Worm (Caenorhabditis elegans) whole organism, L2 larva: ENCODE measurements around the gene C34E10.10.
"Not testable (repeated sequence)": the region's sequence is repeated elsewhere in the genome, so short reads cannot be mapped to it uniquely, and the experiment has no call there.

Source experiments
- F13H6.1 ChIP-seq: sonication (generic microtip); optimal IDR thresholded peaks from 2 replicates; lab custom pipeline; 2016; ENCODE audit warnings: missing genetic modification characterization, missing compliant biosample characterization
- R02D3.7 ChIP-seq: fragments of 150-350 bp; optimal IDR thresholded peaks from 2 replicates; lab custom pipeline; 2014; ENCODE audit warnings: missing biosample characterization, missing genetic modification characterization
- blmp-1 ChIP-seq: sonication (generic microtip); optimal IDR thresholded peaks from 2 replicates; lab custom pipeline; 2017; ENCODE audit warnings: missing genetic modification characterization, mild to moderate bottlenecking, missing compliant biosample characterization, antibody characterized with exemption, moderate library complexity; ENCODE audit not compliant: insufficient read depth
- ceh-16 ChIP-seq: fragments of 150-350 bp; optimal IDR thresholded peaks from 2 replicates; lab custom pipeline; 2014; ENCODE audit warnings: missing biosample characterization, missing genetic modification characterization
- ceh-82 ChIP-seq: fragments of 150-350 bp; optimal IDR thresholded peaks from 2 replicates; lab custom pipeline; 2014; ENCODE audit warnings: missing biosample characterization, missing genetic modification characterization
- crh-2 ChIP-seq: sonication (generic microtip); optimal IDR thresholded peaks from 2 replicates; lab custom pipeline; 2017; ENCODE audit warnings: missing biosample characterization, missing genetic modification characterization
- dmd-4 ChIP-seq: sonication (generic microtip); optimal IDR thresholded peaks from 2 replicates; lab custom pipeline; 2017; ENCODE audit warnings: missing biosample characterization, missing genetic modification characterization
- egl-27 ChIP-seq: sonication (generic microtip); optimal IDR thresholded peaks from 3 replicates; lab custom pipeline; 2017; ENCODE audit warnings: missing biosample characterization, missing genetic modification reagents, missing genetic modification characterization
- elt-1 ChIP-seq: fragments of 150-350 bp; optimal IDR thresholded peaks from 2 replicates; lab custom pipeline; 2014; ENCODE audit warnings: missing biosample characterization, missing genetic modification characterization
- elt-3 ChIP-seq: sonication (generic microtip); optimal IDR thresholded peaks from 2 replicates; lab custom pipeline; 2017; ENCODE audit warnings: missing biosample characterization, missing genetic modification characterization
- fos-1 ChIP-seq: fragments of 150-350 bp; optimal IDR thresholded peaks from 2 replicates; lab custom pipeline; 2014; ENCODE audit warnings: missing biosample characterization, missing genetic modification characterization
- gmeb-1 ChIP-seq: fragments of 150-350 bp; optimal IDR thresholded peaks from 2 replicates; lab custom pipeline; 2014; ENCODE audit warnings: missing biosample characterization, missing genetic modification characterization
- lin-13 ChIP-seq: fragments of 150-350 bp; optimal IDR thresholded peaks from 2 replicates; lab custom pipeline; 2014; ENCODE audit warnings: missing biosample characterization, missing genetic modification reagents, missing genetic modification characterization
- lin-39 ChIP-seq: fragments of 150-350 bp; optimal IDR thresholded peaks from 2 replicates; lab custom pipeline; 2014; ENCODE audit warnings: missing biosample characterization, missing genetic modification reagents, missing genetic modification characterization
- lsy-2 ChIP-seq, 2 experiments: fragments of 150-350 bp in 1 of 2; sonication (generic microtip) in 1 of 2; optimal IDR thresholded peaks; 2 replicates each; lab custom pipeline; 2014 to 2017; ENCODE audit warnings: missing biosample characterization in 2 of 2, missing genetic modification characterization in 2 of 2
- mab-5 ChIP-seq: fragments of 150-350 bp; optimal IDR thresholded peaks from 2 replicates; lab custom pipeline; 2014; ENCODE audit warnings: missing biosample characterization, missing genetic modification characterization
- mbf-1 ChIP-seq: sonication (generic microtip); optimal IDR thresholded peaks from 2 replicates; lab custom pipeline; 2017; ENCODE audit warnings: missing biosample characterization, missing genetic modification characterization
- mdl-1 ChIP-seq, 2 experiments: fragments of 150-350 bp in 1 of 2; sonication (generic microtip) in 1 of 2; optimal IDR thresholded peaks; 2 replicates each; lab custom pipeline; 2017; ENCODE audit warnings: missing biosample characterization in 2 of 2, missing genetic modification characterization in 2 of 2
- nhr-11 ChIP-seq: fragments of 150-350 bp; optimal IDR thresholded peaks from 2 replicates; lab custom pipeline; 2014; ENCODE audit warnings: missing biosample characterization, missing genetic modification characterization
- nhr-12 ChIP-seq: fragments of 150-350 bp; optimal IDR thresholded peaks from 2 replicates; lab custom pipeline; 2014; ENCODE audit warnings: missing biosample characterization, missing genetic modification characterization
- nhr-129 ChIP-seq: fragments of 150-350 bp; optimal IDR thresholded peaks from 2 replicates; lab custom pipeline; 2014; ENCODE audit warnings: missing biosample characterization, missing genetic modification characterization
- nhr-21 ChIP-seq: fragments of 150-350 bp; optimal IDR thresholded peaks from 2 replicates; lab custom pipeline; 2014; ENCODE audit warnings: missing biosample characterization, missing genetic modification characterization
- nhr-237 ChIP-seq: fragments of 150-350 bp; optimal IDR thresholded peaks from 2 replicates; lab custom pipeline; 2014; ENCODE audit warnings: missing biosample characterization, missing genetic modification characterization
- nhr-25 ChIP-seq: fragments of 150-350 bp; sonication (generic microtip); optimal IDR thresholded peaks from 3 replicates; lab custom pipeline; 2014; ENCODE audit warnings: missing biosample characterization, missing genetic modification characterization
- sma-3 ChIP-seq: sonication (generic microtip); optimal IDR thresholded peaks from 2 replicates; lab custom pipeline; 2016; ENCODE audit warnings: missing genetic modification reagents, missing genetic modification characterization, missing compliant biosample characterization
- sma-9 ChIP-seq, 2 experiments: fragments of 150-350 bp in 1 of 2; sonication (generic microtip) in 1 of 2; optimal IDR thresholded peaks; 2 replicates each; lab custom pipeline; 2014 to 2016; ENCODE audit warnings: missing genetic modification characterization in 2 of 2, mild to moderate bottlenecking in 1 of 2, missing biosample characterization in 1 of 2, missing compliant biosample characterization in 1 of 2, missing genetic modification reagents in 1 of 2, moderate library complexity in 1 of 2
- unc-55 ChIP-seq: fragments of 150-350 bp; sonication (generic microtip); optimal IDR thresholded peaks from 3 replicates; lab custom pipeline; 2014; ENCODE audit warnings: missing biosample characterization, missing genetic modification reagents, missing genetic modification characterization
- ztf-1 ChIP-seq: fragments of 200-800 bp; sonication (Bioruptor generic); conservative IDR thresholded peaks from 2 replicates; pipeline ENCODE4 v1.3.6; 2022; ENCODE audit warnings: missing genetic modification characterization, missing compliant biosample characterization
- ztf-11 ChIP-seq: sonication (generic microtip); optimal IDR thresholded peaks from 2 replicates; lab custom pipeline; 2017; ENCODE audit warnings: missing biosample characterization, missing genetic modification characterization

Gene C34E10.10

DNA sequence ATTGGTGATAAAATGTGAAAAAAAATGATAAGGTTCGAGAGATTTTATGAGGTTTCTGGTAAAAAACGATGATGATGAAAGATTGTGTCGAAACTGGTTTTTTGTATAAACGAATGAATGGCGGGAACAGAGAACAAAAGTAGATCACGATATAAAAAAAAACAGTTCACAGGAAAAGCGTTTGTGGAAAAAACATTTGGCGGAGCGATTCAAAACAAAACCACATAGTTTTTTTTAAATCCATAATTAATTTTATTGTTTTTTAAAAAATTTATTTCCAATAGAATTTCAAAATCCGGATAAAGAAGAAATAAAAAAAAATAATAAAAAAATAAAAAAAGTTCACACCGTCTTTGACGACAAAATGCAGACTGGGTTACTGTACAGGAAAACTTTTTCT, 12.3 kb downstream of the C34E10.10 start, which contains the start of gene ZC155.4:
TSS of gene ZC155.4 (minus strand) at position 101 of the 400 bp plus-strand sequence.
- no peak for TF ChIP-seq gmeb-1 (tag; lab: Kevin White, UChicago)
- TF ChIP-seq fos-1 (tag; lab: Kevin White, UChicago) = no peak
- TF ChIP-seq mbf-1 (tag; lab: Kevin White, UChicago) = no peak
- no peak for TF ChIP-seq R02D3.7 (tag; lab: Kevin White, UChicago)
- TF ChIP-seq ceh-16 (tag; lab: Kevin White, UChicago) = no peak
- TF ChIP-seq nhr-11 (tag; lab: Kevin White, UChicago) = no peak
- no peak for TF ChIP-seq lin-13 (GFP tag; lab: Kevin White, UChicago)
- TF ChIP-seq lsy-2 (tag; optimal IDR thresholded peaks at IDR 0.05; lab: Kevin White, UChicago) = no peak
- TF ChIP-seq crh-2 (tag; lab: Kevin White, UChicago) = no peak
- TF ChIP-seq nhr-25 (tag; lab: Kevin White, UChicago) = no peak
- TF ChIP-seq nhr-12 (tag; lab: Kevin White, UChicago) = no peak
- TF ChIP-seq dmd-4 (tag; lab: Kevin White, UChicago) = no peak
- TF ChIP-seq ceh-82 (tag; lab: Kevin White, UChicago) = no peak

DNA sequence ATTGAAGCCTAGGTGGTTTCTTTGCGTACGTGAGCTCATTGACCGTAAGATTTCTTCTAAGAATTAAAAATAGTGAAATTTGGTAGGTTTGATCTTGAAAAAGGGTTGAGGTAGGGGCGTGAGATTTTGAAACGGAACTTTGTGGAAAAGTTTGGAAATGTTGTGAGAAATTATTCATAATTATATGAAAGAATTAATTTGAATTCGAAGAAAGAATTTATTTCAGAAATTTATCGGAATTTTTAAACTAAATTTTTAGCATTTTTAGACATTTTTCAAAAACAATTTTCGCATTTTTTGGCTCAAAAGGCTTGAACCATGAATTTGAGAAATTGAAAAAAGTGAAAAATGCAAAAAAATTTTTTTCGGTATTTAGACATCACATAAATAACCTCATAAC, 13.5 kb downstream of the C34E10.10 start:
- TF ChIP-seq R02D3.7 (tag; lab: Kevin White, UChicago) (no peak), elt-3 (tag; lab: Kevin White, UChicago) (no peak), sma-3 (GFP tag; lab: Kevin White, UChicago) (no peak), lin-39 (tag; lab: Kevin White, UChicago) (no peak), fos-1 (tag; lab: Kevin White, UChicago) (no peak), ceh-16 (tag; lab: Kevin White, UChicago) (no peak), ztf-11 (no peak)

DNA sequence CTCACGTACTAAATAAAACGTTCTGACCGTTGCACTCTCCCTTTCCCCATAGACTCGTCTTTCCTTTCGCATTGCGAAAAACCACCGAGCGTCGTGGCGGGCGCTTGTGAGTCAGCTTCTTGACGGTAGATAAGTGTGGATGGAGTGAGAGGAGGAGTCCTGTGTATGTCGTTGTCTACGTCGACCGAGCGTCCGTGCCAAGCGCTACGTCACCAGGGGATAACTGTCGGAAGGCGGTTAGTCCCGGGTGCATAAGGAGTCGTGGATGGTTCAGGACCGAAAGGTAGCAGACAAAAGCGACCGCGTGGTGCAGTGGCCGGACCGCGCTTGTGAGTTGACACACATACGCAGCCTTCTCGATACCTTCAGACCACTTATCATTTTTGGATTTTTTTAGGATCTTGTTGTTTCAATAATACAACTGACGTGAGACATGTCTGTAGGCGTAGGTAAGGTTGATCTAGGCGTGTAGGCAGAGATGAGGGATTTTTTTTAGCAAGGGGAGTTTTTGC, 16.5 kb downstream of the C34E10.10 start:
- peak; percentile 58 for TF ChIP-seq F13H6.1 (tag; lab: Kevin White, UChicago)
- TF ChIP-seq fos-1 (tag; lab: Kevin White, UChicago) = peak; percentile 63
- TF ChIP-seq nhr-21 (tag; lab: Kevin White, UChicago) = peak; percentile 65
- peak; percentile 37 for TF ChIP-seq nhr-129 (tag; lab: Kevin White, UChicago)
- TF ChIP-seq lin-13 (GFP tag; lab: Kevin White, UChicago) = peak; percentile 25
- TF ChIP-seq sma-9 (GFP tag; optimal IDR thresholded peaks at IDR 0.05; lab: Kevin White, UChicago) = peak; percentile 52
- TF ChIP-seq sma-9 (tag; optimal IDR thresholded peaks at IDR 0.05; lab: Kevin White, UChicago) = not testable (repeated sequence)
- peak; percentile 7 for TF ChIP-seq egl-27 (tag; lab: Kevin White, UChicago)
- peak; percentile 18 for TF ChIP-seq crh-2 (tag; lab: Kevin White, UChicago)
- TF ChIP-seq lsy-2 (tag; optimal IDR thresholded peaks at IDR 0.05; lab: Kevin White, UChicago) = peak in 1 of 2 experiments; percentile 58
- TF ChIP-seq unc-55 = peak; percentile 10
- TF ChIP-seq gmeb-1 (tag; lab: Kevin White, UChicago) = peak; percentile 21
- TF ChIP-seq, all 48 proteins: peak for 11; not testable (repeated sequence) for 37

DNA sequence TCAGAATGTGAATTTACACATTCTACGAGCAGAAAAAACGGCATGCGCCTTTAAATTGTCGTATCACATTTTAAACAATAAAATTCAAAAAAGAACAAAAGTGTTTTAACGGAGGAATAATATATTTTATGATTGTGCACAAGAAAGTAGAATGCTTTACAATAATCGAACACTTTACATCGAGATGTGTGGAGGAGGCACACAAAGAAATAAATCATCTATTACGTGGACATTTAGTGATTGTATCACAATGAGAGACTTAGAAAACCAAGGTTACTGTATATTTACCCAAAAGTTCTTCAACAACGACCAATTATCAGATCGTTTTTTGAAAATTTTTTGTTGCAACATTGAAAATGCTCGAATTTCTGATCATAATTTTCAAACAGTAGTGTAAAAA, 17.4 kb downstream of the C34E10.10 start:
- TF ChIP-seq elt-1 (no peak), mdl-1 (tag; optimal IDR thresholded peaks at IDR 0.05; lab: Kevin White, UChicago) (no peak), nhr-129 (tag; lab: Kevin White, UChicago) (no peak), nhr-237 (tag; lab: Kevin White, UChicago) (no peak), blmp-1 (no peak), mab-5 (tag; lab: Kevin White, UChicago) (no peak), lin-13 (GFP tag; lab: Kevin White, UChicago) (no peak), ztf-11 (no peak), gmeb-1 (tag; lab: Kevin White, UChicago) (no peak)
- TF ChIP-seq, all 48 proteins: peak for 0

DNA sequence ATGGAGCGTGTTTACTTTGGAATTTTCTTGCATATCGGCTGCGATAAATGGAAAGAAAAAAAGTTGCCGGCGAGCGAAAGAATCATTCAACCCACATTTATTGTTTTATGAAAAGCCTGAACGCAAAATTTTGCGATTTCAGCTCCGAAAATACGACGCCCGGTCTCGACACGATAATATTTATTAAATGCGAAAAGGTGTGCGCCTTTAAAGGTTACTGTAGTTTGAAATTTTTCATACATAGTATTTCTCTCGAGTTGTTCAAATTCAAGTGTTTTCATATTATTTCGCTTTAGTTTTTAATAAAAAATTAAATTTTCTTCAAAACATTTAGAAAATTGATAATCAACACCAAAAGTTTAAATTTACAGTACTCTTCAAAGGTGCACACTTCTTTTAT, 18.7 kb downstream of the C34E10.10 start, which contains the start of gene syx-16:
TSS of gene syx-16 (minus strand) at position 118 of the 400 bp plus-strand sequence.
- TF ChIP-seq ztf-1 (GFP tag; lab: Robert Waterston, UW) = no peak
- peak in 1 of 2 experiments; percentile 8 for TF ChIP-seq lsy-2 (tag; optimal IDR thresholded peaks at IDR 0.05; lab: Kevin White, UChicago)
